Worm (Caenorhabditis elegans): Measurements from ENCODE around the gene tps-1.

Gene tps-1

DNA sequence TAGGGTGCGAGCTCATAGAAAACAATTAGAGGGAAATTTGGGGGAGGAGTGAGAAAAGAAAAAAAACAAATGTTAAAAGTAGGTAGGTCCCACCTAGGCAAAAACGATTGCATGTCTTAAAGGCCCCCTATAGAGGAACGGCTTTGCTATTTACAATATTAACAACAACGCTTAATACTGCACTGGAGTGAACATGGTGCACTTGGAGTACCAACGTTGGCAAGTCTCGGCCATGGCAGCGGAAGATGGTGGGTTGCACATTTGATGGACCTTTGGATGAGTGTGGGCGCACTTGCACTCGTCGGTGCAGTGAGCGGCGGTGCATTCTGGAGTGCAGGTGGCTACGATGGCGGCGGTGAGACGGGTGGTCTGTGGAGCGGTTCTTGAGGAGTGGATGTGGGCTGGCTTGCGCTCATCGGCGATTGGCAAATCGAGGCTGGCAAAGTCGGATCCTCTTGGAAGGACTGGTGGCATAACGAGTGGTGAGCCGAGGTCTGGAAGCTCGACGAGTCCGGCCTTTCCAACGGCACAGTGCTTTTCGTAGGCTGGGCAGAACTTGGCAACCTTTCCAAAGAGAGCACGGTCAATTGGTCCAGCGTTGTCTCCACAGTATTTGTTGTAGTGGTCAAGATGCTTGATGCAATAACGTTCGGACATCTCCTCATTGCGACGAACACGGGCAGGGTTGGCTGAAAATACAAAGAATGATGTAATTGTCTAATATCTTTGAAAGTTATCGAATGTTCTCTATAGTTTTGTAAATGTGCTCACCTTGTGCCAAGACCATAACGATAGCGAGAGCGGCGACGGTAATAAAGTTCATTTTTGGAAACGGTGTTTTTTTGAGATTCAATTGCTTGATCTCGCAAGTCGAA lies 53.5 kb downstream of the tps-1 start (continued):
- TF ChIP-seq hif-1 (tag; optimal IDR thresholded peaks at IDR 0.05) (no peak), hlh-11 (tag; optimal IDR thresholded peaks at IDR 0.05) (no peak), snpc-4 (tag; optimal IDR thresholded peaks at IDR 0.05) (no peak), aha-1 (tag) (peak; percentile 98), vab-7 (GFP tag; IDR thresholded peaks at IDR 0.05) (no peak), cey-2 (tag; optimal IDR thresholded peaks at IDR 0.05; ENCODE audit: borderline replicate concordance, insufficient read depth) (no peak), ama-1 (optimal IDR thresholded peaks at IDR 0.05) (peak; percentile 95), pqm-1 (tag; optimal IDR thresholded peaks at IDR 0.05) (no peak), mxl-3 (GFP tag; optimal IDR thresholded peaks at IDR 0.05) (no peak), lsy-2 (tag; optimal IDR thresholded peaks at IDR 0.05) (peak in 1 of 2 experiments; percentile 30), nhr-237 (tag; optimal IDR thresholded peaks at IDR 0.05) (peak; percentile 28), daf-8 (GFP tag; IDR thresholded peaks at IDR 0.05) (no peak), T26A8.4 (GFP tag; IDR thresholded peaks at IDR 0.05) (peak; percentile 76), arid-1 (GFP tag; conservative IDR thresholded peaks at IDR 0.05) (no peak), spr-1 (tag; optimal IDR thresholded peaks at IDR 0.05) (no peak), D1046.2 (GFP tag; IDR thresholded peaks at IDR 0.05) (0 out of 2 replicates have a peak, but pooled peaks have one; percentile 5), dmd-9 (GFP tag; IDR thresholded peaks at IDR 0.05) (no peak), ceh-28 (tag; optimal IDR thresholded peaks at IDR 0.05) (no peak), mep-1 (tag; optimal IDR thresholded peaks at IDR 0.05) (peak; percentile 58), nhr-25 (tag; optimal IDR thresholded peaks at IDR 0.05; ENCODE audit: borderline replicate concordance, insufficient read depth) (peak; percentile 6), zip-11 (GFP tag; IDR thresholded peaks at IDR 0.05) (0 out of 2 replicates have a peak, but pooled peaks have one; percentile 27), fos-1 (tag; optimal IDR thresholded peaks at IDR 0.05) (no peak), madf-5 (GFP tag; IDR thresholded peaks at IDR 0.05) (no peak), nhr-6 (tag; optimal IDR thresholded peaks at IDR 0.05) (peak; percentile 15), mdl-1 (tag; optimal IDR thresholded peaks at IDR 0.05) (no peak), ctbp-1 (GFP tag; IDR thresholded peaks at IDR 0.05) (peak; percentile 36; the same call in 1 of the 2 replicates), lin-15B (tag; optimal IDR thresholded peaks at IDR 0.05) (no peak), unc-62 (GFP tag; optimal IDR thresholded peaks at IDR 0.05 in 1 of 2) (peak in 1 of 2 experiments; percentile 75), unc-62 (tag; optimal IDR thresholded peaks at IDR 0.05) (no peak), nhr-11 (tag; optimal IDR thresholded peaks at IDR 0.05) (no peak), F49E8.2 (tag; optimal IDR thresholded peaks at IDR 0.05; ENCODE audit: borderline replicate concordance) (no peak), rbr-2 (tag; optimal IDR thresholded peaks at IDR 0.05) (no peak), dpl-1 (GFP tag; optimal IDR thresholded peaks at IDR 0.05) (no peak), nhr-42 (GFP tag; IDR thresholded peaks at IDR 0.05) (0 out of 2 replicates have a peak, but pooled peaks have one; percentile 38), hmg-1.1 (GFP tag; IDR thresholded peaks at IDR 0.05) (no peak), snpc-1.2 (GFP tag; IDR thresholded peaks at IDR 0.05) (no peak), fkh-10 (GFP tag; optimal IDR thresholded peaks at IDR 0.05) (no peak), zag-1 (tag; optimal IDR thresholded peaks at IDR 0.05) (no peak), egl-27 (tag; optimal IDR thresholded peaks at IDR 0.05) (no peak), ceh-62 (tag; optimal IDR thresholded peaks at IDR 0.05) (no peak), Y75B8A.6 (GFP tag; IDR thresholded peaks at IDR 0.05) (no peak), ZK546.5 (tag; optimal IDR thresholded peaks at IDR 0.05) (no peak), dmd-6 (GFP tag; IDR thresholded peaks at IDR 0.05) (no peak), set-16 (GFP tag; IDR thresholded peaks at IDR 0.05) (peak; percentile 97), nhr-48 (tag; optimal IDR thresholded peaks at IDR 0.05) (peak; percentile 59), daf-12 (tag; optimal IDR thresholded peaks at IDR 0.05) (no peak), Y5F2A.4 (GFP tag; optimal IDR thresholded peaks at IDR 0.05) (no peak), lin-13 (GFP tag; optimal IDR thresholded peaks at IDR 0.05) (no peak), sdz-12 (GFP tag; optimal IDR thresholded peaks at IDR 0.05) (no peak)

All from whole organism, L4 larva.